Fruit fly (Drosophila melanogaster) whole organism, prepupa: ENCODE results near the gene Prdm13.
"Not testable (repeated sequence)": the region's sequence is repeated elsewhere in the genome, so short reads cannot be mapped to it uniquely, and the experiment has no call there.

Source experiments
- Blimp-1 ChIP-seq: fragments of 200-800 bp; sonication (Bioruptor generic); optimal IDR thresholded peaks from 3 replicates; lab custom pipeline; 2017; ENCODE audit warnings: missing biosample characterization, missing genetic modification characterization, mild to moderate bottlenecking, moderate library complexity, missing genetic modification reagents
- CG10631 ChIP-seq: fragments of 200-800 bp; sonication (Bioruptor generic); optimal IDR thresholded peaks from 2 replicates; lab custom pipeline; 2016; ENCODE audit warnings: missing biosample characterization, missing genetic modification characterization
- CG10669 ChIP-seq: fragments of 200-800 bp; sonication (Bioruptor generic); optimal IDR thresholded peaks from 3 replicates; lab custom pipeline; 2018; ENCODE audit warnings: missing biosample characterization, mild to moderate bottlenecking, missing genetic modification characterization, moderate library complexity
- CG11294 ChIP-seq: fragments of 200-800 bp; sonication (Bioruptor generic); IDR thresholded peaks from 2 replicates; pipeline ENCODE4 v1.3.6; 2022; ENCODE audit warnings: missing biosample characterization, missing genetic modification characterization
- CG11902 ChIP-seq: fragments of 200-800 bp; sonication (Bioruptor generic); optimal IDR thresholded peaks from 3 replicates; lab custom pipeline; 2016; ENCODE audit warnings: missing biosample characterization, missing genetic modification characterization
- CG15336 ChIP-seq: fragments of 200-800 bp; sonication (Bioruptor generic); IDR thresholded peaks from 2 replicates; pipeline ENCODE4 v1.3.6; 2022; ENCODE audit warnings: missing biosample characterization, missing genetic modification characterization
- CG1621 ChIP-seq: fragments of 200-800 bp; sonication (Bioruptor generic); optimal IDR thresholded peaks from 3 replicates; lab custom pipeline; 2018; ENCODE audit warnings: missing biosample characterization, mild to moderate bottlenecking, missing genetic modification characterization
- CG32006 ChIP-seq: fragments of 200-800 bp; sonication (Bioruptor generic); optimal IDR thresholded peaks from 3 replicates; lab custom pipeline; 2017; ENCODE audit warnings: missing biosample characterization, mild to moderate bottlenecking, missing genetic modification characterization
- CG3919 ChIP-seq: fragments of 200-800 bp; sonication (Bioruptor generic); optimal IDR thresholded peaks from 3 replicates; lab custom pipeline; 2016; ENCODE audit warnings: missing biosample characterization, missing genetic modification characterization
- CG6163 ChIP-seq: fragments of 200-800 bp; sonication (Bioruptor generic); IDR thresholded peaks from 3 replicates; pipeline ENCODE4 v1.3.6; 2022; ENCODE audit warnings: missing biosample characterization, missing genetic modification characterization
- CG6276 ChIP-seq: fragments of 200-800 bp; sonication (Bioruptor generic); optimal IDR thresholded peaks from 2 replicates; lab custom pipeline; 2017; ENCODE audit warnings: missing biosample characterization, mild to moderate bottlenecking, missing genetic modification characterization
- CG6792 ChIP-seq: fragments of 200-800 bp; sonication (Bioruptor generic); optimal IDR thresholded peaks from 3 replicates; lab custom pipeline; 2016; ENCODE audit warnings: missing biosample characterization, missing genetic modification characterization
- CG6808 ChIP-seq: fragments of 200-800 bp; sonication (Bioruptor generic); optimal IDR thresholded peaks from 3 replicates; lab custom pipeline; 2017; ENCODE audit warnings: missing biosample characterization, missing genetic modification characterization, mild to moderate bottlenecking, moderate library complexity, missing genetic modification reagents
- CG6854 ChIP-seq: fragments of 200-800 bp; sonication (Bioruptor generic); optimal IDR thresholded peaks from 2 replicates; lab custom pipeline; 2017; ENCODE audit warnings: missing biosample characterization, mild to moderate bottlenecking, missing genetic modification characterization
- CG7368 ChIP-seq: fragments of 200-800 bp; sonication (Bioruptor generic); optimal IDR thresholded peaks from 3 replicates; lab custom pipeline; 2016; ENCODE audit warnings: missing biosample characterization, missing genetic modification characterization
- CG8319 ChIP-seq: fragments of 200-800 bp; sonication (Bioruptor generic); optimal IDR thresholded peaks from 3 replicates; lab custom pipeline; 2016; ENCODE audit warnings: missing biosample characterization, missing genetic modification characterization
- CG8632 ChIP-seq: fragments of 200-800 bp; sonication (Bioruptor generic); optimal IDR thresholded peaks from 3 replicates; lab custom pipeline; 2016; ENCODE audit warnings: missing biosample characterization, missing genetic modification characterization
- Eip75B ChIP-seq: fragments of 200-800 bp; sonication (Bioruptor generic); optimal IDR thresholded peaks from 3 replicates; lab custom pipeline; 2016; ENCODE audit warnings: missing biosample characterization, missing genetic modification characterization
- Eip78C ChIP-seq: fragments of 200-800 bp; sonication (Bioruptor generic); peaks from one replicate; lab custom pipeline; 2016; ENCODE audit warnings: missing biosample characterization, missing genetic modification characterization
- Eip93F ChIP-seq: fragments of 200-800 bp; sonication (Bioruptor generic); optimal IDR thresholded peaks from 2 replicates; lab custom pipeline; 2016; ENCODE audit warnings: missing biosample characterization, mild to moderate bottlenecking, missing genetic modification characterization
- Ets21C ChIP-seq: fragments of 200-800 bp; sonication (Bioruptor generic); optimal IDR thresholded peaks from 3 replicates; lab custom pipeline; 2016; ENCODE audit warnings: missing biosample characterization, missing genetic modification characterization
- Ets96B ChIP-seq: fragments of 200-800 bp; optimal IDR thresholded peaks from 2 replicates; lab custom pipeline; 2019; ENCODE audit warnings: missing biosample characterization, mild to moderate bottlenecking, missing genetic modification characterization, moderate library complexity
- Hr38 ChIP-seq: sonication (Bioruptor generic); optimal IDR thresholded peaks from 2 replicates; lab custom pipeline; 2016; ENCODE audit warnings: missing biosample characterization, missing genetic modification characterization
- Hr4 ChIP-seq: fragments of 200-800 bp; sonication (Bioruptor generic); optimal IDR thresholded peaks from 3 replicates; lab custom pipeline; 2016; ENCODE audit warnings: missing biosample characterization, missing genetic modification characterization
- Met ChIP-seq: fragments of 200-800 bp; sonication (Bioruptor generic); optimal IDR thresholded peaks from 3 replicates; lab custom pipeline; 2016; ENCODE audit warnings: missing biosample characterization, missing genetic modification characterization
- OdsH ChIP-seq: fragments of 200-800 bp; sonication (Bioruptor generic); optimal IDR thresholded peaks from 3 replicates; lab custom pipeline; 2016; ENCODE audit warnings: missing biosample characterization, missing genetic modification characterization
- Smox ChIP-seq: fragments of 200-800 bp; sonication (Bioruptor generic); optimal IDR thresholded peaks from 3 replicates; lab custom pipeline; 2016; ENCODE audit warnings: missing biosample characterization, missing genetic modification characterization
- Sox102F ChIP-seq: fragments of 200-800 bp; sonication (Bioruptor generic); optimal IDR thresholded peaks from 2 replicates; lab custom pipeline; 2016; ENCODE audit warnings: missing biosample characterization, mild to moderate bottlenecking, missing genetic modification characterization
- achi ChIP-seq: fragments of 200-800 bp; sonication (Bioruptor generic); optimal IDR thresholded peaks from 3 replicates; lab custom pipeline; 2016; ENCODE audit warnings: missing biosample characterization, missing genetic modification characterization
- acj6 ChIP-seq: fragments of 200-800 bp; sonication (Bioruptor generic); optimal IDR thresholded peaks from 3 replicates; lab custom pipeline; 2016; ENCODE audit warnings: missing biosample characterization, missing genetic modification characterization
- dsx ChIP-seq: fragments of 200-800 bp; optimal IDR thresholded peaks from 3 replicates; lab custom pipeline; 2019; ENCODE audit warnings: missing biosample characterization, mild to moderate bottlenecking, missing genetic modification characterization, moderate library complexity; ENCODE audit not compliant: poor library complexity, severe bottlenecking
- eg ChIP-seq: fragments of 200-800 bp; sonication (Bioruptor generic); IDR thresholded peaks from 3 replicates; pipeline ENCODE4 v1.3.6; 2022; ENCODE audit warnings: missing biosample characterization, missing genetic modification characterization
- fd59A ChIP-seq: fragments of 200-800 bp; sonication (Bioruptor generic); optimal IDR thresholded peaks from 2 replicates; lab custom pipeline; 2017; ENCODE audit warnings: missing biosample characterization, mild to moderate bottlenecking, missing genetic modification characterization, missing genetic modification reagents
- fkh ChIP-seq: fragments of 200-800 bp; sonication (Bioruptor generic); optimal IDR thresholded peaks from 3 replicates; lab custom pipeline; 2017; ENCODE audit warnings: missing biosample characterization, mild to moderate bottlenecking, missing genetic modification characterization, moderate library complexity
- lz ChIP-seq: fragments of 200-800 bp; sonication (Bioruptor generic); optimal IDR thresholded peaks from 3 replicates; lab custom pipeline; 2016; ENCODE audit warnings: missing biosample characterization, missing genetic modification characterization
- pdm3 ChIP-seq: fragments of 200-800 bp; sonication (Bioruptor generic); optimal IDR thresholded peaks from 3 replicates; lab custom pipeline; 2016; ENCODE audit warnings: missing biosample characterization, missing genetic modification characterization
- salr ChIP-seq, 2 experiments: fragments of 200-800 bp; sonication (Bioruptor generic); optimal IDR thresholded peaks; 3 replicates each; lab custom pipeline; 2016 to 2018; ENCODE audit warnings: missing biosample characterization in 2 of 2, missing genetic modification characterization in 2 of 2, mild to moderate bottlenecking in 1 of 2
- ss ChIP-seq, 2 experiments: fragments of 200-800 bp; sonication (Bioruptor generic); optimal IDR thresholded peaks; 2 replicates in 1 of 2; 3 replicates in 1 of 2; lab custom pipeline; 2017 to 2018; ENCODE audit warnings: mild to moderate bottlenecking in 2 of 2, missing biosample characterization in 2 of 2, missing genetic modification characterization in 2 of 2, moderate library complexity in 1 of 2
- svp ChIP-seq: fragments of 200-800 bp; sonication (Bioruptor generic); peaks from one replicate; lab custom pipeline; 2016; ENCODE audit warnings: missing biosample characterization, missing genetic modification characterization
- topi ChIP-seq: fragments of 200-800 bp; sonication (Bioruptor generic); optimal IDR thresholded peaks from 3 replicates; lab custom pipeline; 2016; ENCODE audit warnings: missing biosample characterization, missing genetic modification characterization
- vri ChIP-seq: fragments of 200-800 bp; sonication (Bioruptor generic); optimal IDR thresholded peaks from 3 replicates; lab custom pipeline; 2016; ENCODE audit warnings: missing biosample characterization, mild to moderate bottlenecking, missing genetic modification characterization

Prdm13 gene

dm6 chr3L:6149248-6149647 is 13.7 kb upstream of the Prdm13 start, which contains the start of gene Lcp65Ab1:
Lcp65Ab1 (plus strand) TSS chr3L:6149548.
- TF ChIP-seq Ets21C (GFP tag; lab: Kevin White, UChicago); Ets96B; dsx (GFP tag; lab: Kevin White, UChicago): not testable (repeated sequence)
- TF ChIP-seq, all 60 proteins: peak for 0; not testable (repeated sequence) for 60

- TF ChIP-seq CG32006 (GFP tag; lab: Kevin White, UChicago); acj6; CG6808 (GFP tag; lab: Kevin White, UChicago): not testable (repeated sequence)
These were observed 12.1 kb upstream of the Prdm13 start, which contains the start of the genes Cpr65Ax2 and Lcp65Aa for dm6 chr3L:6150757-6151354. Cpr65Ax2 (minus strand) TSS chr3L:6150857. Lcp65Aa (plus strand) TSS chr3L:6151304.

- no peak for TF ChIP-seq CG6792
- no peak for TF ChIP-seq CG8319 (GFP tag; lab: Kevin White, UChicago)
- no peak for TF ChIP-seq eg (GFP tag; lab: Robert Waterston, UW)
- no peak for TF ChIP-seq Eip93F (GFP tag; lab: Kevin White, UChicago)
- no peak for TF ChIP-seq vri (GFP tag; lab: Kevin White, UChicago)
- TF ChIP-seq acj6, result no peak
- no peak for TF ChIP-seq Eip78C (GFP tag; lab: Kevin White, UChicago)
- no peak for TF ChIP-seq dsx (GFP tag; lab: Kevin White, UChicago)
- no peak for TF ChIP-seq CG7368 (GFP tag; lab: Kevin White, UChicago)
- no peak for TF ChIP-seq CG11902 (GFP tag; lab: Kevin White, UChicago)
- no peak for TF ChIP-seq lz
- TF ChIP-seq CG15336 (GFP tag; lab: Robert Waterston, UW), result no peak
- TF ChIP-seq Eip75B (GFP tag; lab: Kevin White, UChicago), result no peak
- TF ChIP-seq ss (GFP tag; optimal IDR thresholded peaks at IDR 0.05; lab: Kevin White, UChicago), result no peak
- no peak for TF ChIP-seq achi (GFP tag; lab: Kevin White, UChicago)
- TF ChIP-seq CG6276 (GFP tag; lab: Kevin White, UChicago), result no peak
- no peak for TF ChIP-seq CG6854 (GFP tag; lab: Kevin White, UChicago)
- TF ChIP-seq CG11294, result no peak
- no peak for TF ChIP-seq svp (GFP tag; lab: Kevin White, UChicago)
- no peak for TF ChIP-seq Hr4 (GFP tag; lab: Kevin White, UChicago)
- TF ChIP-seq, all 60 proteins: peak for 0
These were observed 10.4 kb upstream of the Prdm13 start, which contains the start of gene Acp65Aa for dm6 chr3L:6152531-6152930. Acp65Aa (minus strand) TSS chr3L:6152745.

- TF ChIP-seq CG10631 (GFP tag; lab: Kevin White, UChicago) (no peak), CG8319 (GFP tag; lab: Kevin White, UChicago) (no peak), Smox (GFP tag; lab: Kevin White, UChicago) (no peak), CG8632 (GFP tag; lab: Kevin White, UChicago) (peak; percentile 49), dsx (GFP tag; lab: Kevin White, UChicago) (peak; percentile 62), Met (GFP tag; lab: Kevin White, UChicago) (no peak), salr (GFP tag; optimal IDR thresholded peaks at IDR 0.05; lab: Kevin White, UChicago) (no peak), CG10669 (GFP tag; lab: Kevin White, UChicago) (peak; percentile 25), CG3919 (GFP tag; lab: Kevin White, UChicago) (peak; percentile 37), CG11902 (GFP tag; lab: Kevin White, UChicago) (no peak), pdm3 (GFP tag; lab: Kevin White, UChicago) (peak; percentile 15), fkh (no peak), Sox102F (GFP tag; lab: Kevin White, UChicago) (no peak), CG15336 (GFP tag; lab: Robert Waterston, UW) (peak; percentile 65), OdsH (GFP tag; lab: Kevin White, UChicago) (no peak), Eip75B (GFP tag; lab: Kevin White, UChicago) (peak; percentile 53), CG6163 (GFP tag; lab: Robert Waterston, UW) (peak; percentile 82), CG6276 (GFP tag; lab: Kevin White, UChicago) (peak; percentile 76), Ets21C (GFP tag; lab: Kevin White, UChicago) (no peak), Eip78C (GFP tag; lab: Kevin White, UChicago) (peak; percentile 73), Eip93F (GFP tag; lab: Kevin White, UChicago) (no peak), fd59A (peak; percentile 20), CG6792 (peak; percentile 12), Blimp-1 (GFP tag; lab: Kevin White, UChicago) (peak; percentile 16), topi (GFP tag; lab: Kevin White, UChicago) (no peak), acj6 (no peak), Hr4 (GFP tag; lab: Kevin White, UChicago) (no peak), achi (GFP tag; lab: Kevin White, UChicago) (no peak), CG6808 (GFP tag; lab: Kevin White, UChicago) (peak; percentile 86), ss (GFP tag; optimal IDR thresholded peaks at IDR 0.05; lab: Kevin White, UChicago) (peak; percentile 83 to 93), Hr38 (GFP tag; lab: Kevin White, UChicago) (no peak), CG1621 (peak; percentile 57), CG6854 (GFP tag; lab: Kevin White, UChicago) (no peak), CG32006 (GFP tag; lab: Kevin White, UChicago) (no peak)
These were observed 8.0 kb upstream of the Prdm13 start for dm6 chr3L:6154951-6155394.
